Worm (Caenorhabditis elegans) whole organism, young adult: ENCODE measurements around the gene clec-56.

Experiments used
- B0336.3 ChIP-seq: fragments of 200-800 bp; sonication (Bioruptor generic); IDR thresholded peaks from 2 replicates; pipeline ENCODE4 v1.3.6; 2022; ENCODE audit warnings: missing genetic modification characterization, missing compliant biosample characterization
- C17E4.6 ChIP-seq: fragments of 200-800 bp; sonication (Bioruptor generic); IDR thresholded peaks from 2 replicates; pipeline ENCODE4 v1.3.6; 2022; ENCODE audit warnings: missing genetic modification reagents, missing genetic modification characterization, missing compliant biosample characterization
- F52B5.7 ChIP-seq: sonication (generic microtip); optimal IDR thresholded peaks from 2 replicates; lab custom pipeline; 2016; ENCODE audit warnings: mild to moderate bottlenecking, missing genetic modification characterization, missing compliant biosample characterization
- F55B11.4 ChIP-seq: sonication (generic microtip); optimal IDR thresholded peaks from 2 replicates; lab custom pipeline; 2016; ENCODE audit warnings: missing compliant biosample characterization, missing genetic modification characterization, borderline replicate concordance; ENCODE audit not compliant: insufficient read depth
- F57A8.1 ChIP-seq: fragments of 200-800 bp; sonication (Bioruptor generic); optimal IDR thresholded peaks from 2 replicates; lab custom pipeline; 2018; ENCODE audit warnings: mild to moderate bottlenecking, missing genetic modification characterization, moderate library complexity, missing compliant biosample characterization
- T26A5.8 ChIP-seq: sonication (generic microtip); optimal IDR thresholded peaks from 2 replicates; lab custom pipeline; 2016; ENCODE audit warnings: missing genetic modification characterization, missing compliant biosample characterization
- Y53G8AR.9 ChIP-seq: fragments of 200-800 bp; sonication (Bioruptor generic); conservative IDR thresholded peaks from 2 replicates; pipeline ENCODE4 v1.3.6; 2022; ENCODE audit warnings: missing genetic modification reagents, missing genetic modification characterization, missing compliant biosample characterization
- atf-7 ChIP-seq: sonication (generic microtip); optimal IDR thresholded peaks from 2 replicates; lab custom pipeline; 2017; ENCODE audit warnings: mild to moderate bottlenecking, missing genetic modification characterization, missing compliant biosample characterization
- attf-6 ChIP-seq: fragments of 200-800 bp; sonication (Bioruptor generic); IDR thresholded peaks from 2 replicates; pipeline ENCODE4 v1.3.6; 2022; ENCODE audit warnings: missing genetic modification reagents, missing genetic modification characterization, missing compliant biosample characterization
- bed-2 ChIP-seq: fragments of 200-800 bp; sonication (Bioruptor generic); IDR thresholded peaks from 2 replicates; pipeline ENCODE4 v1.3.6; 2022; ENCODE audit warnings: missing genetic modification reagents, missing genetic modification characterization, missing compliant biosample characterization
- ceh-100 ChIP-seq: fragments of 200-800 bp; sonication (Bioruptor generic); IDR thresholded peaks from 2 replicates; pipeline ENCODE4 v1.3.6; 2022; ENCODE audit warnings: missing genetic modification reagents, missing genetic modification characterization, missing compliant biosample characterization
- ceh-79 ChIP-seq: sonication (generic microtip); optimal IDR thresholded peaks from 2 replicates; lab custom pipeline; 2017; ENCODE audit warnings: mild to moderate bottlenecking, missing genetic modification characterization, missing compliant biosample characterization
- ceh-91 ChIP-seq: fragments of 200-800 bp; sonication (Bioruptor generic); IDR thresholded peaks from 2 replicates; pipeline ENCODE4 v1.3.6; 2022; ENCODE audit warnings: missing genetic modification reagents, missing genetic modification characterization, missing compliant biosample characterization
- chd-7 ChIP-seq: sonication (generic microtip); optimal IDR thresholded peaks from 2 replicates; lab custom pipeline; 2016; ENCODE audit warnings: mild to moderate bottlenecking, missing genetic modification characterization, moderate library complexity, missing compliant biosample characterization
- egl-44 ChIP-seq: fragments of 200-800 bp; sonication (Bioruptor generic); IDR thresholded peaks from 2 replicates; pipeline ENCODE4 v1.3.6; 2022; ENCODE audit warnings: missing genetic modification reagents, missing genetic modification characterization, missing compliant biosample characterization
- ekl-4 ChIP-seq: fragments of 200-800 bp; sonication (Bioruptor generic); IDR thresholded peaks from 2 replicates; pipeline ENCODE4 v1.3.6; 2022; ENCODE audit warnings: missing genetic modification reagents, missing genetic modification characterization, missing compliant biosample characterization
- him-1 ChIP-seq: sonication (generic microtip); optimal IDR thresholded peaks from 2 replicates; lab custom pipeline; 2016; ENCODE audit warnings: missing genotype, missing genetic modification reagents, missing genetic modification characterization, missing compliant biosample characterization
- hlh-26 ChIP-seq: fragments of 200-800 bp; sonication (Bioruptor generic); conservative IDR thresholded peaks from 2 replicates; pipeline ENCODE4 v1.3.6; 2022; ENCODE audit warnings: missing genetic modification reagents, missing genetic modification characterization, missing compliant biosample characterization
- hmg-20 ChIP-seq: fragments of 200-800 bp; sonication (Bioruptor generic); IDR thresholded peaks from 2 replicates; pipeline ENCODE4 v1.3.6; 2022; ENCODE audit warnings: missing genetic modification reagents, missing genetic modification characterization, missing compliant biosample characterization
- hsf-1 ChIP-seq: fragments of 200-800 bp; sonication (Bioruptor generic); IDR thresholded peaks from 2 replicates; pipeline ENCODE4 v1.3.6; 2022; ENCODE audit warnings: missing genetic modification reagents, missing genetic modification characterization, missing compliant biosample characterization
- madf-6 ChIP-seq: fragments of 200-800 bp; sonication (Bioruptor generic); IDR thresholded peaks from 2 replicates; pipeline ENCODE4 v1.3.6; 2022; ENCODE audit warnings: missing genetic modification reagents, missing genetic modification characterization, missing compliant biosample characterization
- madf-8 ChIP-seq: fragments of 200-800 bp; sonication (Bioruptor generic); conservative IDR thresholded peaks from 2 replicates; pipeline ENCODE4 v1.3.6; 2022; ENCODE audit warnings: missing genetic modification reagents, missing genetic modification characterization, missing compliant biosample characterization
- mcd-1 ChIP-seq: fragments of 200-800 bp; sonication (Bioruptor generic); IDR thresholded peaks from 2 replicates; pipeline ENCODE4 v1.3.6; 2022; ENCODE audit warnings: missing genetic modification reagents, missing genetic modification characterization, missing compliant biosample characterization
- mel-28 ChIP-seq: sonication (generic microtip); optimal IDR thresholded peaks from 2 replicates; lab custom pipeline; 2016; ENCODE audit warnings: borderline replicate concordance, mild to moderate bottlenecking, missing genetic modification characterization, missing compliant biosample characterization
- nhr-80 ChIP-seq: sonication (generic microtip); optimal IDR thresholded peaks from 2 replicates; lab custom pipeline; 2016; ENCODE audit warnings: missing genetic modification characterization, missing compliant biosample characterization
- pbrm-1 ChIP-seq: fragments of 200-800 bp; sonication (Bioruptor generic); IDR thresholded peaks from 2 replicates; pipeline ENCODE4 v1.3.6; 2022; ENCODE audit warnings: missing genetic modification reagents, missing genetic modification characterization, missing compliant biosample characterization
- pha-4 ChIP-seq: fragments of 150-350 bp; sonication (generic microtip); optimal IDR thresholded peaks from 2 replicates; lab custom pipeline; 2014; ENCODE audit warnings: missing biosample characterization, missing genetic modification reagents, missing genetic modification characterization
- rec-8 ChIP-seq, 2 experiments: sonication (generic microtip); optimal IDR thresholded peaks; 2 replicates each; lab custom pipeline; 2016; ENCODE audit warnings: mild to moderate bottlenecking in 2 of 2, missing genetic modification characterization in 2 of 2, missing genetic modification reagents in 2 of 2, missing genotype in 2 of 2, missing biosample characterization in 1 of 2, missing compliant biosample characterization in 1 of 2, moderate library complexity in 1 of 2
- repo-1 ChIP-seq: sonication (generic microtip); optimal IDR thresholded peaks from 2 replicates; lab custom pipeline; 2017; ENCODE audit warnings: mild to moderate bottlenecking, missing genetic modification characterization, missing compliant biosample characterization
- rpc-1 ChIP-seq, 2 experiments: fragments of 150-350 bp in 1 of 2; sonication (generic microtip) in 1 of 2; optimal IDR thresholded peaks; 2 replicates each; lab custom pipeline; 2014 to 2018; ENCODE audit warnings: missing biosample characterization in 1 of 2, missing genetic modification characterization in 1 of 2, missing genetic modification reagents in 1 of 2, missing genotype in 1 of 2
- snpc-3.4 ChIP-seq: sonication (generic microtip); optimal IDR thresholded peaks from 2 replicates; lab custom pipeline; 2017; ENCODE audit warnings: missing genetic modification characterization, mild to moderate bottlenecking, missing compliant biosample characterization, antibody characterized with exemption, moderate library complexity, missing genotype, missing genetic modification reagents
- somi-1 ChIP-seq: fragments of 200-800 bp; sonication (Bioruptor generic); optimal IDR thresholded peaks from 2 replicates; lab custom pipeline; 2018; ENCODE audit warnings: mild to moderate bottlenecking, missing genetic modification characterization, missing compliant biosample characterization
- sptf-2 ChIP-seq: fragments of 200-800 bp; sonication (Bioruptor generic); optimal IDR thresholded peaks from 2 replicates; lab custom pipeline; 2018; ENCODE audit warnings: mild to moderate bottlenecking, missing genetic modification characterization, missing compliant biosample characterization
- unc-130 ChIP-seq: sonication (generic microtip); optimal IDR thresholded peaks from 2 replicates; lab custom pipeline; 2016; ENCODE audit warnings: missing genetic modification reagents, missing genetic modification characterization, missing compliant biosample characterization
- ztf-25 ChIP-seq: fragments of 200-800 bp; sonication (Bioruptor generic); IDR thresholded peaks from 2 replicates; pipeline ENCODE4 v1.3.6; 2022; ENCODE audit warnings: missing genetic modification reagents, missing genetic modification characterization, missing compliant biosample characterization
- ztf-26 ChIP-seq: sonication (generic microtip); optimal IDR thresholded peaks from 2 replicates; lab custom pipeline; 2017; ENCODE audit warnings: missing genetic modification characterization, missing compliant biosample characterization
- ztf-28 ChIP-seq: fragments of 200-800 bp; sonication (Bioruptor generic); IDR thresholded peaks from 2 replicates; pipeline ENCODE4 v1.3.6; 2022; ENCODE audit warnings: missing genetic modification reagents, missing genetic modification characterization, missing compliant biosample characterization

Gene clec-56

DNA sequence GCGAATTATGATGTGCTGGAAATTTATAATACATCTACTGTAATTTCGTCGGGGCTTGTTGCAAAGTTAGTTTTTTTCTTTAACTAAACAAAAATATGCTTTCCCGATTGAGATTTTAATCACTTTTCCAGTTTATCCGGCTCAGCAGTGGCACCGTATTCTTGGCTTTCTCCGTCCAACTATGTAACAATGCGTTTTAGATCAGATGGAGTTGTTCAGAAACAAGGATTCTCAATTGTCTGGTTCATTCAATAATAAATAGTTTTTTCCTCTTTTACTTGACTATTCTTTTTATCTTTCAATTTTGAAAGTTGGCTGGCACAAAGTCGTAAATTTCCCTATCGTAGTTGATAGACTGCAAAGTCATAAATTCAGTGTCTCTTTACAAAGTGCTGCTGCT is at the start of gene clec-56:
Gene clec-56 (plus strand): TSS at position 301 of the 400 bp plus-strand sequence.
- TF ChIP-seq ceh-100 (GFP tag; lab: Robert Waterston, UW), result no peak
- peak; percentile 24 for TF ChIP-seq nhr-80 (tag; lab: Kevin White, UChicago)

- TF ChIP-seq hsf-1 (GFP tag; lab: Robert Waterston, UW) (no peak), T26A5.8 (tag; lab: Kevin White, UChicago) (no peak), hmg-20 (GFP tag; lab: Robert Waterston, UW) (no peak), B0336.3 (GFP tag; lab: Robert Waterston, UW) (no peak), madf-6 (GFP tag; lab: Robert Waterston, UW) (peak; percentile 31; the same call in 1 of the 2 replicates), ztf-28 (GFP tag; lab: Robert Waterston, UW) (no peak), rec-8 (tag; optimal IDR thresholded peaks at IDR 0.05; lab: Kevin White, UChicago) (no peak), ceh-79 (tag; lab: Kevin White, UChicago) (no peak), unc-130 (GFP tag; lab: Kevin White, UChicago) (no peak), egl-44 (GFP tag; lab: Robert Waterston, UW) (no peak), attf-6 (GFP tag; lab: Robert Waterston, UW) (no peak), F55B11.4 (no peak), pbrm-1 (GFP tag; lab: Robert Waterston, UW) (no peak), sptf-2 (no peak), bed-2 (no peak), ceh-100 (GFP tag; lab: Robert Waterston, UW) (peak; percentile 78), somi-1 (GFP tag; lab: Kevin White, UChicago) (no peak), mel-28 (tag; lab: Kevin White, UChicago) (no peak), Y53G8AR.9 (no peak), F52B5.7 (tag; lab: Kevin White, UChicago) (no peak), snpc-3.4 (peak; percentile 14), ekl-4 (no peak), atf-7 (tag; lab: Kevin White, UChicago) (no peak), ztf-26 (tag; lab: Kevin White, UChicago) (no peak), F57A8.1 (no peak), madf-8 (GFP tag; lab: Robert Waterston, UW) (no peak), repo-1 (tag; lab: Kevin White, UChicago) (no peak), mcd-1 (GFP tag; lab: Robert Waterston, UW) (0 out of 2 replicates have a peak, but pooled peaks have one; percentile 20), pha-4 (tag; lab: Kevin White, UChicago) (no peak), ztf-25 (GFP tag; lab: Robert Waterston, UW) (no peak), rpc-1 (optimal IDR thresholded peaks at IDR 0.05; lab: Kevin White, UChicago) (peak; percentile 11), rpc-1 (tag; optimal IDR thresholded peaks at IDR 0.05; lab: Kevin White, UChicago) (no peak), C17E4.6 (GFP tag; lab: Robert Waterston, UW) (no peak), him-1 (no peak)
- TF ChIP-seq, all 124 proteins: peak for 5
Observed at ce11 chrV:14424958-14425492, 49.2 kb upstream of the clec-56 start, which contains the start of gene rrsr-1. TSS of gene rrsr-1 (minus strand) at chrV:14425008.

DNA sequence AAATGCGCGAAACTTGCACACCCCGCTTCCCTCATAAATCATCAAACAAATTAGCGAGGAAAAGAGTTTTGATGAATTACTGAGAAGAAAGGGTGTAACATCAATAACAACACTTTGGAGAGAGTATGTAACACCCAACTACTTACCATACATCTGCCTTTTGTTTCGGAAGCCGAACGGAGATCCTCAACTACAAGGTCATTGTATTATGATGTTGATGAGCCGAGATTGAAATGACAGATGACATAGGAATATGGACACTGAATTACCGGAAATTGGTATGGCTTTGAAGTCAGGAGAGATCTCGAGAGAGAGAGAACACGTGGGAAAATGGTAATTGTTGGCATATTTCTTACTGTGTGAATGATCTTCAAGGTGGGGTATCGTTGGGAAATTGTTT is 48.2 kb upstream of the clec-56 start:
- TF ChIP-seq madf-6 (GFP tag; lab: Robert Waterston, UW) (no peak), chd-7 (tag; lab: Kevin White, UChicago) (no peak), ztf-25 (GFP tag; lab: Robert Waterston, UW) (no peak), ceh-79 (tag; lab: Kevin White, UChicago) (no peak), ceh-91 (GFP tag; lab: Robert Waterston, UW) (no peak), hlh-26 (no peak)
